Worm (Caenorhabditis elegans): Measurements from ENCODE around the gene M01H9.2.

M01H9.2 gene

DNA sequence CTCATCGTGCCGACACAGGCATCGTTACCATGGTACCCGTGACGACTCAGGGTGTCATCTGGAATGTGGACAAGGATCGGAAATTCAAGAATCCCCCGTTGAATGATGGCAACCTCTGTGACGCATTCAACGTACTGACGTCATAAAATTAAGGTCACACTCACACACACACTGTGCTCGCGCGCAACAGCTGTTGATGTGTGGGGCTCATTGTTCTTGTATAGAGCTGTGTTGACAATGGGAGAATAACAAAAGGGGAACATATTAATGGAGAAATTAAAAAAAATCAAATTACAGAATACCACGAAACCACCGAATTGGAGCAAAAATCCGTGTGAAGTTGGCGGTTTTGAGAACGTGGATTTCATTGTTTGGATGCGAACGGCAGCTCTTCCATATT, 14.7 kb downstream of the M01H9.2 start:
- TF ChIP-seq sma-3 (GFP tag; optimal IDR thresholded peaks at IDR 0.05), result no peak
- no peak for TF ChIP-seq ceh-82 (tag; optimal IDR thresholded peaks at IDR 0.05)
- no peak for TF ChIP-seq sma-9 (GFP tag; optimal IDR thresholded peaks at IDR 0.05)
- TF ChIP-seq sma-9 (tag; optimal IDR thresholded peaks at IDR 0.05), result no peak
- no peak for TF ChIP-seq unc-39 (tag; optimal IDR thresholded peaks at IDR 0.05)
- TF ChIP-seq fos-1 (tag; optimal IDR thresholded peaks at IDR 0.05), result no peak
- TF ChIP-seq ZK546.5 (tag; optimal IDR thresholded peaks at IDR 0.05), result no peak
- no peak for TF ChIP-seq ztf-1 (GFP tag; conservative IDR thresholded peaks at IDR 0.05)
- TF ChIP-seq ceh-16 (tag; optimal IDR thresholded peaks at IDR 0.05), result no peak
- no peak for TF ChIP-seq ztf-11 (tag; optimal IDR thresholded peaks at IDR 0.05)
- no peak for TF ChIP-seq aly-2 (tag; optimal IDR thresholded peaks at IDR 0.05)
- TF ChIP-seq nhr-6 (tag; optimal IDR thresholded peaks at IDR 0.05), result no peak
- no peak for TF ChIP-seq elt-3 (tag; optimal IDR thresholded peaks at IDR 0.05)
- TF ChIP-seq nhr-11 (tag; optimal IDR thresholded peaks at IDR 0.05), result no peak
- TF ChIP-seq ama-1 (optimal IDR thresholded peaks at IDR 0.05), result no peak
- TF ChIP-seq mdl-1 (tag; optimal IDR thresholded peaks at IDR 0.05), result no peak
- TF ChIP-seq sem-4 (tag; optimal IDR thresholded peaks at IDR 0.05), result no peak

DNA sequence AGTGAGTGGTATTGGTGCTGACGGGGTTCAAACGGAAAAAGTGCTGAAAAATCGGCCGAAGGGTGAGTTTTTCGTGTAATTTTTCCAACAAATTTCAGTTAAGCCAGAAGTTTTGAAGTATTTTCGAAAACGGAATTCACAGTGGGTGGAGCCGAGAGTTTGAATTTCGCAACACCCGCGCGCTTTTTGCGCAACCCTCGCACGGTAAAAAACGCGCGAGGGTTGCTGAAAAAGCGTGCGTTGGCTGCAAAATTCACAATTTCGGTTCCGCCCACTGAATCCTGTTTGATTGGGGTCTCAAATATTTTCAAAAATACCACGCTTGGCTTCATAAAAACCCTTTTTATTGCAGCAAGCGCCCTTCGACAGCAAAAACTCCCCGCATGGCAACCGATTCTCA, 15.7 kb downstream of the M01H9.2 start:
- TF ChIP-seq mdl-1 (tag; optimal IDR thresholded peaks at IDR 0.05), result no peak
- no peak for TF ChIP-seq mab-5 (tag; optimal IDR thresholded peaks at IDR 0.05)
- no peak for TF ChIP-seq aly-2 (tag; optimal IDR thresholded peaks at IDR 0.05)
- TF ChIP-seq gmeb-1 (tag; optimal IDR thresholded peaks at IDR 0.05), result no peak
- TF ChIP-seq crh-2 (tag; optimal IDR thresholded peaks at IDR 0.05), result no peak
- no peak for TF ChIP-seq ztf-1 (GFP tag; conservative IDR thresholded peaks at IDR 0.05)
- TF ChIP-seq zag-1 (tag; optimal IDR thresholded peaks at IDR 0.05), result no peak
- no peak for TF ChIP-seq F13H6.1 (tag; optimal IDR thresholded peaks at IDR 0.05)
- no peak for TF ChIP-seq sem-4 (tag; optimal IDR thresholded peaks at IDR 0.05)
- TF ChIP-seq nhr-21 (tag; optimal IDR thresholded peaks at IDR 0.05), result no peak
- no peak for TF ChIP-seq elt-3 (tag; optimal IDR thresholded peaks at IDR 0.05)
- TF ChIP-seq unc-55 (GFP tag; optimal IDR thresholded peaks at IDR 0.05), result no peak

DNA sequence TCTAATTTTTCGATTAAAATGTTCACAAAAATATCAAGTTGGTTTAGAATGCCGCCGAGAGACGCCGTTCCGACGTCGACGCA, 15.9 kb downstream of the M01H9.2 start, which contains the start of gene chat-1:
chat-1 (plus strand) TSS at position 48 of the 83 bp plus-strand sequence.
- TF ChIP-seq skn-1 (tag; optimal IDR thresholded peaks at IDR 0.05) (no peak), sma-9 (GFP tag; optimal IDR thresholded peaks at IDR 0.05) (no peak), sma-9 (tag; optimal IDR thresholded peaks at IDR 0.05) (no peak)

DNA sequence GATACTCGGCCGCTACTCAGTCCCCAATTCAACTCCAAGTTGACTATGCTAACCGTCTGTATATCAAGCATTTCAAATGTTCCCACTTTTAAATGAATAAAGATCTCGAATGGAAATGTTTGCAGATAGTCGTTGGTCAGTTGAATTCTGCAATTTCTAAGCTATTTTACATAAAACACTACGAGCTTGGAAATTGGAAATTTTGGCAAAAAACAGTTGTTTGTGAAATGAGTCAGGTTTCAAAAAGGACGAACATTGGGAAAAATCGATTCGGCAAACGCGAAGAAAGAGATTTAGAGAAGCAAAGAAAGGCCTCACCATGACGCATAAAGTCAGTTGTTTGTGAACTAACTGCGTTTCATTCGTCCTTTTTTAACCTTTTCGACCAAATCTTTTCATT, 16.1 kb downstream of the M01H9.2 start:
- TF ChIP-seq sma-3 (GFP tag; optimal IDR thresholded peaks at IDR 0.05) (peak; percentile 38), ama-1 (optimal IDR thresholded peaks at IDR 0.05) (peak; percentile 71), ceh-16 (tag; optimal IDR thresholded peaks at IDR 0.05) (no peak), nhr-21 (tag; optimal IDR thresholded peaks at IDR 0.05) (no peak), C34F6.9 (tag; optimal IDR thresholded peaks at IDR 0.05) (peak; percentile 53), ztf-4 (tag; optimal IDR thresholded peaks at IDR 0.05) (peak; percentile 44), nhr-129 (tag; optimal IDR thresholded peaks at IDR 0.05) (peak; percentile 73), lin-13 (GFP tag; optimal IDR thresholded peaks at IDR 0.05) (peak; percentile 53), lsy-2 (tag; optimal IDR thresholded peaks at IDR 0.05) (peak; percentile 25 to 81), gmeb-1 (tag; optimal IDR thresholded peaks at IDR 0.05) (peak; percentile 22), aly-2 (tag; optimal IDR thresholded peaks at IDR 0.05) (no peak), peb-1 (tag; optimal IDR thresholded peaks at IDR 0.05) (no peak), unc-55 (GFP tag; optimal IDR thresholded peaks at IDR 0.05) (peak; percentile 61), F13H6.1 (tag; optimal IDR thresholded peaks at IDR 0.05) (no peak), nhr-11 (tag; optimal IDR thresholded peaks at IDR 0.05) (no peak), nhr-25 (tag; optimal IDR thresholded peaks at IDR 0.05) (peak; percentile 8), fos-1 (tag; optimal IDR thresholded peaks at IDR 0.05) (peak; percentile 85), mab-5 (tag; optimal IDR thresholded peaks at IDR 0.05) (no peak), crh-2 (tag; optimal IDR thresholded peaks at IDR 0.05) (peak; percentile 55), ZK546.5 (tag; optimal IDR thresholded peaks at IDR 0.05) (peak; percentile 39)

DNA sequence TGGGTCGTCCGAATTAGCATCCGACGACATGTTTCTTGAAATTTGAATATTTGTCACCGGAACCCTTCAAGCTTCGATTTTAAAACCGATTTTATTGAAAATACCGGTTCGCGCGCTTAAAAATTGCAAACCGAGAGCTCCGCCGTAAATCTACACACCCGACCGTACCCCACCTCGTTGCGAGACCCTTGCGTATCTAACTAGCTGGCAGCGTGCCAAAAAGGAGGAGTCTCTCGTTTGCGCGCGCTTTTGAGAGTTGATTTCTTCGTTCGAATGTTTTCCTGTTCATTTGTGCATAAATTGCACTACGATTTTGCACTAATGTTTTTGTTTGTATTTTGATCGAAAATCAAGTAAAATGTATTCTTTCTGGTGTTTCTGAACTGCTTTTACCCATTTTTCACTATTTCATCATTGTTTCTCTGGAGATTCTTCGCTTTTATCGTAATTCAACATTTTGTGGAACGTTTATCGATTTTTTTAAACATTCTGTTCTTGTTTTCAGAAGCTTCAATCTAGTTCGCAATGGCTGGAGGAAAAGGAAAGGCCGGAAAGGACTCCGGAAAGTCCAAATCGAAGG, 17.2 kb downstream of the M01H9.2 start, which contains the start of the genes wapl-1 and htz-1:
wapl-1 (minus strand) TSS at position 30 of the 580 bp plus-strand sequence.
htz-1 (plus strand) TSS at position 506 of the 580 bp plus-strand sequence.
- TF ChIP-seq alr-1 (tag; optimal IDR thresholded peaks at IDR 0.05), result no peak
- TF ChIP-seq unc-39 (tag; optimal IDR thresholded peaks at IDR 0.05), result no peak
- TF ChIP-seq C34F6.9 (tag; optimal IDR thresholded peaks at IDR 0.05), result peak; percentile 98
- peak; percentile 95 for TF ChIP-seq nhr-25 (tag; optimal IDR thresholded peaks at IDR 0.05)
- no peak for TF ChIP-seq ztf-1 (GFP tag; conservative IDR thresholded peaks at IDR 0.05)
- no peak for TF ChIP-seq aly-2 (tag; optimal IDR thresholded peaks at IDR 0.05)
- TF ChIP-seq R02D3.7 (tag; optimal IDR thresholded peaks at IDR 0.05), result peak; percentile 95
- peak; percentile 72 for TF ChIP-seq blmp-1 (tag; optimal IDR thresholded peaks at IDR 0.05; ENCODE audit: insufficient read depth)
- peak; percentile 97 for TF ChIP-seq sma-3 (GFP tag; optimal IDR thresholded peaks at IDR 0.05)
- peak; percentile 99 for TF ChIP-seq lsy-2 (tag; optimal IDR thresholded peaks at IDR 0.05)
- peak; percentile 79 for TF ChIP-seq Y55F3AM.14 (GFP tag; optimal IDR thresholded peaks at IDR 0.05)
- no peak for TF ChIP-seq mbf-1 (tag; optimal IDR thresholded peaks at IDR 0.05)
- peak; percentile 96 for TF ChIP-seq nhr-129 (tag; optimal IDR thresholded peaks at IDR 0.05)
- TF ChIP-seq zag-1 (tag; optimal IDR thresholded peaks at IDR 0.05), result peak; percentile 82
- peak; percentile 94 for TF ChIP-seq nhr-21 (tag; optimal IDR thresholded peaks at IDR 0.05)
- peak; percentile 92 for TF ChIP-seq nhr-6 (tag; optimal IDR thresholded peaks at IDR 0.05)
- TF ChIP-seq ztf-11 (tag; optimal IDR thresholded peaks at IDR 0.05), result no peak
- no peak for TF ChIP-seq nhr-11 (tag; optimal IDR thresholded peaks at IDR 0.05)
- TF ChIP-seq nhr-237 (tag; optimal IDR thresholded peaks at IDR 0.05), result peak; percentile 79
- TF ChIP-seq nhr-10 (tag; optimal IDR thresholded peaks at IDR 0.05), result peak; percentile 59
- TF ChIP-seq sma-9 (GFP tag; optimal IDR thresholded peaks at IDR 0.05), result peak; percentile 97
- no peak for TF ChIP-seq sma-9 (tag; optimal IDR thresholded peaks at IDR 0.05)
- TF ChIP-seq unc-62 (GFP tag; optimal IDR thresholded peaks at IDR 0.05), result peak; percentile 71
- TF ChIP-seq dmd-4 (tag; optimal IDR thresholded peaks at IDR 0.05), result no peak
- TF ChIP-seq lin-13 (GFP tag; optimal IDR thresholded peaks at IDR 0.05), result peak; percentile 97
- peak; percentile 99 for TF ChIP-seq lin-11 (tag; optimal IDR thresholded peaks at IDR 0.05)
- no peak for TF ChIP-seq nhr-12 (tag; optimal IDR thresholded peaks at IDR 0.05)
- peak; percentile 90 for TF ChIP-seq ceh-82 (tag; optimal IDR thresholded peaks at IDR 0.05)
- TF ChIP-seq mab-5 (tag; optimal IDR thresholded peaks at IDR 0.05), result peak; percentile 85

Data from whole organism, L2 larva.